Worm (Caenorhabditis elegans) whole organism, L2 larva: ENCODE results near the gene npr-20.

Experiments
- elt-1 ChIP-seq: fragments of 150-350 bp; optimal IDR thresholded peaks from 2 replicates; lab custom pipeline; 2014; ENCODE audit warnings: missing biosample characterization, missing genetic modification characterization
- elt-3 ChIP-seq: sonication (generic microtip); optimal IDR thresholded peaks from 2 replicates; lab custom pipeline; 2017; ENCODE audit warnings: missing biosample characterization, missing genetic modification characterization
- fos-1 ChIP-seq: fragments of 150-350 bp; optimal IDR thresholded peaks from 2 replicates; lab custom pipeline; 2014; ENCODE audit warnings: missing biosample characterization, missing genetic modification characterization
- lin-11 ChIP-seq: fragments of 150-350 bp; sonication (generic microtip); optimal IDR thresholded peaks from 2 replicates; lab custom pipeline; 2014; ENCODE audit warnings: missing biosample characterization, missing genetic modification characterization, inconsistent platforms, mixed read lengths
- lsy-2 ChIP-seq, 2 experiments: fragments of 150-350 bp in 1 of 2; sonication (generic microtip) in 1 of 2; optimal IDR thresholded peaks; 2 replicates each; lab custom pipeline; 2014 to 2017; ENCODE audit warnings: missing biosample characterization in 2 of 2, missing genetic modification characterization in 2 of 2
- nhr-129 ChIP-seq: fragments of 150-350 bp; optimal IDR thresholded peaks from 2 replicates; lab custom pipeline; 2014; ENCODE audit warnings: missing biosample characterization, missing genetic modification characterization
- nhr-237 ChIP-seq: fragments of 150-350 bp; optimal IDR thresholded peaks from 2 replicates; lab custom pipeline; 2014; ENCODE audit warnings: missing biosample characterization, missing genetic modification characterization
- nhr-25 ChIP-seq: fragments of 150-350 bp; sonication (generic microtip); optimal IDR thresholded peaks from 3 replicates; lab custom pipeline; 2014; ENCODE audit warnings: missing biosample characterization, missing genetic modification characterization
- peb-1 ChIP-seq: fragments of 150-350 bp; optimal IDR thresholded peaks from 2 replicates; lab custom pipeline; 2014; ENCODE audit warnings: missing biosample characterization, missing genetic modification characterization
- sem-4 ChIP-seq: fragments of 150-350 bp; optimal IDR thresholded peaks from 2 replicates; lab custom pipeline; 2014; ENCODE audit warnings: missing biosample characterization, missing genetic modification reagents, missing genetic modification characterization
- skn-1 ChIP-seq: sonication (generic microtip); optimal IDR thresholded peaks from 2 replicates; lab custom pipeline; 2017; ENCODE audit warnings: missing biosample characterization, missing genetic modification characterization
- unc-62 ChIP-seq: fragments of 150-350 bp; optimal IDR thresholded peaks from 2 replicates; lab custom pipeline; 2014; ENCODE audit warnings: missing biosample characterization, missing genetic modification reagents, missing genetic modification characterization
- ztf-1 ChIP-seq: fragments of 200-800 bp; sonication (Bioruptor generic); conservative IDR thresholded peaks from 2 replicates; pipeline ENCODE4 v1.3.6; 2022; ENCODE audit warnings: missing genetic modification characterization, missing compliant biosample characterization

DNA sequence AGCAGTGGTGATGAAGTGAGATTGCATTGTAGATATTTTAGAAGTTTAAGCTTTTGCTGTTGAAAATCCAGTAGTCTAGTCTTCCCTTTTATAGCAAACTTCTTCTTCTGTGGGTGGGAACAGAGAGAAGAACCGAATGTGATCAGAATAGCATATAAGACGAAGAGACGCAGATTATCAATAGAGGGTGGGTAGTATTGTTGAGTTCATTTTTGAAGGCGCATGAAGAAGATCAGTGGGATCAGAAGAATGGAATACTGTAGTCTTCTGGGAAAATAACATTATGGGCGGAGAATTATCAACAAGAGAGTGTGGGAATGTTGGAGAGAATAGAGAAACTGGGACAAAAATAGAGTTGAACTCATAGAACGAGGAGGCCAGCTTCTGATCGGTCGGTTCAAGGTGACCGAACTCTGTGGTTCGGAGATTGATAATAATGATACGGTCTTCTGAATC, 43.8 kb downstream of the npr-20 start, which contains the start of gene F46C5.1:
- TF ChIP-seq lsy-2 (tag; optimal IDR thresholded peaks at IDR 0.05; lab: Kevin White, UChicago), result no peak
- no peak for TF ChIP-seq sem-4 (tag; lab: Kevin White, UChicago)
- no peak for TF ChIP-seq elt-3 (tag; lab: Kevin White, UChicago)
- TF ChIP-seq nhr-237 (tag; lab: Kevin White, UChicago), result no peak
- TF ChIP-seq fos-1 (tag; lab: Kevin White, UChicago), result no peak
- no peak for TF ChIP-seq peb-1 (tag; lab: Kevin White, UChicago)
- TF ChIP-seq ztf-1, result no peak
- TF ChIP-seq skn-1, result no peak
- no peak for TF ChIP-seq nhr-25 (tag; lab: Kevin White, UChicago)
- TF ChIP-seq elt-1 (tag; lab: Kevin White, UChicago), result no peak
- TF ChIP-seq lin-11 (tag; lab: Kevin White, UChicago), result no peak
- TF ChIP-seq unc-62 (GFP tag; lab: Kevin White, UChicago), result no peak
- no peak for TF ChIP-seq nhr-129 (tag; lab: Kevin White, UChicago)
